Worm (Caenorhabditis elegans) whole organism, late embryonic: ENCODE data around the gene ZK682.7.
A peak's percentile ranks its signal among the peaks of the same experiment; 100 is the strongest.

ENCODE experiments used
- C08G9.2 ChIP-seq: sonication (generic microtip); optimal IDR thresholded peaks from 2 replicates; lab custom pipeline; 2016; ENCODE audit warnings: mild to moderate bottlenecking, missing genetic modification characterization, moderate library complexity, missing compliant biosample characterization
- F13H6.1 ChIP-seq: sonication (generic microtip); optimal IDR thresholded peaks from 2 replicates; lab custom pipeline; 2016; ENCODE audit warnings: missing genetic modification characterization, missing compliant biosample characterization
- K09A11.1 ChIP-seq: sonication (generic microtip); optimal IDR thresholded peaks from 2 replicates; lab custom pipeline; 2017; ENCODE audit warnings: antibody characterized with exemption, mild to moderate bottlenecking, missing genetic modification characterization, missing compliant biosample characterization; ENCODE audit not compliant: insufficient read depth
- Y22D7AL.16 ChIP-seq: sonication (generic microtip); optimal IDR thresholded peaks from 2 replicates; lab custom pipeline; 2016; ENCODE audit warnings: missing genetic modification characterization, missing compliant biosample characterization
- ceh-14 ChIP-seq: sonication (generic microtip); optimal IDR thresholded peaks from 2 replicates; lab custom pipeline; 2016; ENCODE audit warnings: missing genotype, missing genetic modification characterization, missing compliant biosample characterization
- ceh-18 ChIP-seq: sonication (generic microtip); optimal IDR thresholded peaks from 2 replicates; lab custom pipeline; 2016; ENCODE audit warnings: missing genetic modification characterization, missing compliant biosample characterization
- ceh-19 ChIP-seq: fragments of 200-800 bp; sonication (Bioruptor generic); optimal IDR thresholded peaks from 2 replicates; lab custom pipeline; 2018; ENCODE audit warnings: mild to moderate bottlenecking, missing genetic modification characterization, missing compliant biosample characterization
- ceh-48 ChIP-seq: sonication (generic microtip); optimal IDR thresholded peaks from 2 replicates; lab custom pipeline; 2016; ENCODE audit warnings: missing genetic modification characterization, inconsistent platforms, missing compliant biosample characterization
- ceh-6 ChIP-seq: fragments of 200-800 bp; sonication (Bioruptor generic); optimal IDR thresholded peaks from 2 replicates; lab custom pipeline; 2018; ENCODE audit warnings: mild to moderate bottlenecking, missing genetic modification characterization, missing compliant biosample characterization
- ceh-9 ChIP-seq: sonication (generic microtip); optimal IDR thresholded peaks from 2 replicates; lab custom pipeline; 2016; ENCODE audit warnings: mild to moderate bottlenecking, missing genetic modification characterization, inconsistent platforms, missing compliant biosample characterization
- dmd-4 ChIP-seq: sonication (generic microtip); optimal IDR thresholded peaks from 2 replicates; lab custom pipeline; 2016; ENCODE audit warnings: borderline replicate concordance, missing genetic modification characterization, missing compliant biosample characterization
- elt-2 ChIP-seq: sonication (generic microtip); optimal IDR thresholded peaks from 2 replicates; lab custom pipeline; 2016; ENCODE audit warnings: missing genetic modification reagents, missing genetic modification characterization, missing compliant biosample characterization
- fkh-10 ChIP-seq: fragments of 150-350 bp; optimal IDR thresholded peaks from 2 replicates; lab custom pipeline; 2014; ENCODE audit warnings: missing biosample characterization, missing genetic modification reagents, missing genetic modification characterization
- hlh-13 ChIP-seq: fragments of 200-800 bp; sonication (Bioruptor generic); optimal IDR thresholded peaks from 2 replicates; lab custom pipeline; 2018; ENCODE audit warnings: mild to moderate bottlenecking, missing genetic modification characterization, missing compliant biosample characterization
- hlh-15 ChIP-seq: sonication (generic microtip); optimal IDR thresholded peaks from 2 replicates; lab custom pipeline; 2016; ENCODE audit warnings: missing genetic modification characterization, missing compliant biosample characterization
- hlh-6 ChIP-seq: sonication (generic microtip); optimal IDR thresholded peaks from 2 replicates; lab custom pipeline; 2016; ENCODE audit warnings: missing genotype, missing genetic modification characterization, missing compliant biosample characterization
- hlh-8 ChIP-seq: sonication (generic microtip); optimal IDR thresholded peaks from 2 replicates; lab custom pipeline; 2016; ENCODE audit warnings: missing genotype, missing genetic modification characterization, missing compliant biosample characterization
- lin-11 ChIP-seq: fragments of 200-800 bp; sonication (Bioruptor generic); optimal IDR thresholded peaks from 2 replicates; lab custom pipeline; 2018; ENCODE audit warnings: mild to moderate bottlenecking, missing genetic modification characterization, missing compliant biosample characterization
- nhr-232 ChIP-seq: sonication (generic microtip); optimal IDR thresholded peaks from 2 replicates; lab custom pipeline; 2016; ENCODE audit warnings: missing genetic modification characterization, missing compliant biosample characterization
- npax-4 ChIP-seq: sonication (generic microtip); optimal IDR thresholded peaks from 2 replicates; lab custom pipeline; 2016; ENCODE audit warnings: missing genetic modification characterization, missing compliant biosample characterization
- odd-2 ChIP-seq: sonication (generic microtip); optimal IDR thresholded peaks from 2 replicates; lab custom pipeline; 2017; ENCODE audit warnings: antibody characterized with exemption, mild to moderate bottlenecking, missing genetic modification characterization, missing compliant biosample characterization
- pax-1 ChIP-seq: fragments of 150-350 bp; optimal IDR thresholded peaks from 2 replicates; lab custom pipeline; 2014; ENCODE audit warnings: missing biosample characterization, missing genetic modification characterization
- pqm-1 ChIP-seq: sonication (generic microtip); optimal IDR thresholded peaks from 2 replicates; lab custom pipeline; 2016; ENCODE audit warnings: missing genetic modification characterization, missing compliant biosample characterization
- ref-2 ChIP-seq: sonication (generic microtip); optimal IDR thresholded peaks from 2 replicates; lab custom pipeline; 2016; ENCODE audit warnings: missing genetic modification characterization, missing compliant biosample characterization
- sox-4 ChIP-seq: sonication (generic microtip); optimal IDR thresholded peaks from 2 replicates; lab custom pipeline; 2017; ENCODE audit warnings: mild to moderate bottlenecking, missing genetic modification characterization, inconsistent platforms, missing compliant biosample characterization
- ttx-3 ChIP-seq: sonication (generic microtip); optimal IDR thresholded peaks from 2 replicates; lab custom pipeline; 2016; ENCODE audit warnings: missing genetic modification reagents, missing genetic modification characterization, missing compliant biosample characterization
- unc-3 ChIP-seq, 2 experiments: fragments of 200-800 bp in 1 of 2; sonication (Bioruptor generic) in 1 of 2; sonication (generic microtip) in 1 of 2; conservative IDR thresholded peaks in 1 of 2; optimal IDR thresholded peaks in 1 of 2; 2 replicates each; pipeline versions ENCODE4 v1.3.6 to Lab custom; 2016 to 2022; ENCODE audit warnings: missing compliant biosample characterization in 2 of 2, missing genetic modification characterization in 2 of 2, missing genetic modification reagents in 1 of 2
- unc-42 ChIP-seq: sonication (generic microtip); optimal IDR thresholded peaks from 2 replicates; lab custom pipeline; 2016; ENCODE audit warnings: missing genotype, missing genetic modification characterization, missing compliant biosample characterization
- unc-55 ChIP-seq: sonication (generic microtip); optimal IDR thresholded peaks from 2 replicates; lab custom pipeline; 2017; ENCODE audit warnings: missing biosample characterization, missing genetic modification reagents, missing genetic modification characterization

ZK682.7 gene

DNA sequence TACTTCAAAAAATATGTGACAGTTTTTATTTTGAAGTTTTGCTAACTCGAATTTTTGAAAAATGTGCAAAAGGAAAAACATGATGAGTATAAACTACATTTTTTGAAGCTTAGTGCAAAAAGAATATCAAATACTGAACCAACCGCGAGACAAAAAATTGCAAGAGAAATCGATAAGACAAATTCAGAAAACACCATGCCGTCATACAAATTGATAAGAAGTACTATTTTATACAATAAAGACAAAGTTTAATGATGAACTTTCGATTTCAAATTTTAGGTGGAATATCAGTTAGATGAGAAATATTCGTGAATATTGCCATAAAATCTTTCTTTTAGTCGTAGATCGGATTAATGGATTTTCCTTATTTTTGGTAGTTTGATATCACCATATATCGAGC, 29.3 kb downstream of the ZK682.7 start:
- TF ChIP-seq hlh-8 (tag; lab: Kevin White, UChicago) = no peak
- no peak for TF ChIP-seq unc-3 (GFP tag; conservative IDR thresholded peaks at IDR 0.05; lab: Robert Waterston, UW)
- TF ChIP-seq unc-3 (tag; optimal IDR thresholded peaks at IDR 0.05; lab: Kevin White, UChicago) = no peak
- TF ChIP-seq ttx-3 (tag; lab: Kevin White, UChicago) = no peak
- TF ChIP-seq ceh-14 = no peak
- TF ChIP-seq C08G9.2 = no peak
- TF ChIP-seq ceh-9 = no peak

DNA sequence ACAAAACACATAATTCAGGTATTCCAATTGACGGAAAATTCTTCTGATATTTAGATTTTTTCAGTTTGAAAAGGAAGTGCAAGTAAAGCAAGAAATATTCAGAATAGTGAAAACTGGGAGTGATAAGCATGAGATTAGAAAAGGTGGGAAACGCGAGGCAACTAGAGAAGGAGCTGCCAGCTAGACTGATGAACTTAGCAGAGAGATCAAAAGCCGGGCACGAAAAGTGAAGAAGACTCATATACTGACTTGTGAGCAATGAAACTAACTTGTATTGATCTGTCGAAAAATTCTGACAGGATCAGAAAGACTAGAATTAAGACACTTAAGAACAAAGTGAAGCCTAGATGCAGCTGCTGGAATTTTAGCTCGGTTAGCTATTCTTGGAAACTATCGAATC, 30.5 kb downstream of the ZK682.7 start, which contains the start of gene nhr-36:
Gene nhr-36 (minus strand): TSS at position 101 of the 400 bp plus-strand sequence.
- TF ChIP-seq ttx-3 (tag; lab: Kevin White, UChicago) (no peak), fkh-10 (no peak), unc-42 (no peak), ceh-18 (no peak)

DNA sequence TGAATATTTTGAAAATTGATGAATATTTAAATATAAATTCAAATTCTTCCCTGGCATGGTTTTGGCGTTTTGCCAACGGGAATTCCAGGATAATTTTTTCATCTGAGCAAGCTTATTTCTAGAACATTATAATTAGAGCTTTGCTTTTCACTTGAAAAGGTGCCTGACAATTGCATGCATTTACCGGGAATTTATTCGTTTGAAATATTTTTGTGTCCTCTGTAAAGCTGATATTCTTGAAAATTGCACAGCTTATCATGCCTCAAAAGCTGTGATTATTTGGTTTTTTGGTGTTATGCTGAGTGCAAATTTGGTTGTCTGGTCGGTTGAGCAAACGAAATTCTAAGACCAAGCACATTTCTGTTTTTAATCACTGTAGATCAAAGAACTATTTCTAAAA, 31.6 kb downstream of the ZK682.7 start:
- TF ChIP-seq elt-2 = no peak
- no peak for TF ChIP-seq unc-3 (GFP tag; conservative IDR thresholded peaks at IDR 0.05; lab: Robert Waterston, UW)
- TF ChIP-seq unc-3 (tag; optimal IDR thresholded peaks at IDR 0.05; lab: Kevin White, UChicago) = no peak
- no peak for TF ChIP-seq odd-2 (tag; lab: Kevin White, UChicago)
- TF ChIP-seq K09A11.1 (tag; lab: Kevin White, UChicago) = no peak
- no peak for TF ChIP-seq nhr-232 (tag; lab: Kevin White, UChicago)
- TF ChIP-seq hlh-15 (tag; lab: Kevin White, UChicago) = no peak
- TF ChIP-seq hlh-6 = no peak
- TF ChIP-seq ceh-6 (GFP tag; lab: Kevin White, UChicago) = no peak
- no peak for TF ChIP-seq npax-4 (tag; lab: Kevin White, UChicago)
- TF ChIP-seq lin-11 (tag; lab: Kevin White, UChicago) = no peak
- TF ChIP-seq ceh-19 (GFP tag; lab: Kevin White, UChicago) = no peak
- TF ChIP-seq F13H6.1 (tag; lab: Kevin White, UChicago) = no peak
- no peak for TF ChIP-seq ttx-3 (tag; lab: Kevin White, UChicago)
- TF ChIP-seq, all 69 proteins: peak for 0

DNA sequence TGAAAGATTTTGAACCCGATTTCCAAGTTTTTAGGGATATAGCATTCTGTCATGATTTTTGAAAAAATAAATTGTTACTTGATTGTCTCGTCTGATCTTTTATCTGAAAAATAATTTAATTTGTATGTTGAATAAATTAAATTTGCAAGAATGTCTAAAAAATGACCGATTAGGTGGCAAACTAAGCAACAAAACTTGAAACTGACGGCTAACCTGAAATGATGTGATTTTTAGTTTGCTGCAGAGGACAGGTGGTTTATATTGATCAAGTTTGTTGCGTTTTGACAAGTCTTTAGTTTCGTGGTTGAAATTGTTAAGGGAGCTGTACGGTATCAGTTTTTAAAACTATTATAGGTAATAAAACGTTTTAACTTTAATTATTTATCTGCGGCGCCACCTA, 34.5 kb downstream of the ZK682.7 start, which contains the start of gene F07C3.16:
Gene F07C3.16 (minus strand): TSS at position 101 of the 400 bp plus-strand sequence.
- no peak for TF ChIP-seq npax-4 (tag; lab: Kevin White, UChicago)
- TF ChIP-seq sox-4 (tag; lab: Kevin White, UChicago) = no peak
- no peak for TF ChIP-seq ceh-48 (tag; lab: Kevin White, UChicago)
- no peak for TF ChIP-seq unc-55 (GFP tag; lab: Kevin White, UChicago)
- no peak for TF ChIP-seq ttx-3 (tag; lab: Kevin White, UChicago)

DNA sequence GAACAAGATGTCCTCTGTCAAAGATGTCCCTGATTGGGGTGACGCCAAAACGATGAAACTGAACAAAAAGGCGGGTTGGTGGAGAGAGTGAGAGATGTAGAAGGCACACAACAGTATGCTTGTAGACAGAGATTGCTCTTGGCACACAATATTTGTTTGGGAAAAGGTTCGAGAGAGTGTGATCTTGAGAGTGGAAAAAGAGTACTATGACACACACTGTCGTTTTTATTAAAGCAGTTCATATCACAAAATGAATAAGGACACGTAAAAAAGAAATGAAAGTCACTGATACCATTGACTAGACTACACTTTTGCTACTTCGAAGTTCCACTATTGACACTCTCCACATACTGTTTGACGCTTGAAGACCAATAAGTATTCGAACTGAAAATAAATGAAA, 36.5 kb downstream of the ZK682.7 start:
- no peak for TF ChIP-seq hlh-13 (GFP tag; lab: Kevin White, UChicago)
- no peak for TF ChIP-seq ref-2 (tag; lab: Kevin White, UChicago)
- TF ChIP-seq Y22D7AL.16 = no peak

DNA sequence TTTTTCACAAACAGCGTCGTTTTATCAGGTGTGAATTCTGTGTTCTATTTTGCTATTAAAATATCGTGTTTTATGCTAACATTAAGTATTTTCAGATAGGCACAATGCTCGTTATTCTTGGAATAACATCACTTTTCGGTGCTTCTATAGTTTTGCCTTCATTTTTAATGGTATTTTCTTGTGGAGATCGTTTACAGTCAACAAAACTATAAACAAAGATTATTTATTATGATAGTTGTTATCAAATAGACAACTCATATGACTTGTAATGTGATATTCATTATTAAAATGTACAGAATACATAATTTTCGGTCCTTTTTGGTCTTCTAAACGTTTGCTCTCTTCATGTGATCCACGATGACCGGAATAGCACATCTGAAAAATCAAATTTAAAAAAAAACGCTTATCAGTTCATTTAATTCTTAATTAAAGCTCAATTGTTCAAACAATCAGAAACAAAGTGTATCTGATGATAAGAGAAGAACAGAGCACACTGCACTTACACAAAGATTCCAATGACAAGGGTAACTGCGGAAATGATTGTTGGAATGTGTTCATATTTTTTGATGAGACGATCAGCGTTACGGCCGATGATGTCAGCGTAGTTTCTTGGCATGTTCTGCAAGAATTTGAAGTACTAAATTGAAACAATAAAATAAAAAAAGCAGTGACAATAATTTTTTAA, 37.8 kb downstream of the ZK682.7 start, which contains the start of gene F07C3.9:
Gene F07C3.9 (minus strand): TSS at position 635 of the 685 bp plus-strand sequence.
- TF ChIP-seq elt-2 = peak; percentile 58
- no peak for TF ChIP-seq ceh-18
- no peak for TF ChIP-seq pqm-1

DNA sequence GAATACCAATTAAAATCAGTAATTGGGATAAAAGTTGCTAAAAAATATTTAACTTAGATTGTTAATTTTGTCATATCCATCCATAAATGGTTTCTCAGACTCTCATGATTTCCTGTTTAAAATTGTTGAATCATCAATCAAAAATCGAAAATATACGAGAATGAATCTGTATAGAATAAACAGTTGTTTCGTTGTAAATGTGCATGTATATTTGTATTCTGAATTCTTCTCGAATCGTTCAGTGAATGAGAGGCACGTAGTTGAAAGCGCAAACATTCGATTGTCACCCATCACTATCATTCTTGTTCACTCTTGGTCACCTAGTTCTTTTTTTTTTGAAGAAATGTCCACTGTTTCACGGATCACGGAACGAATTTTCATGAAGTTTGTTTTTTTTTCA, 42.0 kb downstream of the ZK682.7 start, which contains the start of gene ptd-2:
Gene ptd-2 (plus strand): TSS at position 301 of the 400 bp plus-strand sequence.
- no peak for TF ChIP-seq pax-1 (tag; lab: Kevin White, UChicago)
- no peak for TF ChIP-seq pqm-1
- no peak for TF ChIP-seq fkh-10
- no peak for TF ChIP-seq dmd-4
